Fruit fly (Drosophila melanogaster): ENCODE data around the gene Gba1a.
A peak's percentile ranks its signal among the peaks of the same experiment; 100 is the strongest.

Gene Gba1a

DNA sequence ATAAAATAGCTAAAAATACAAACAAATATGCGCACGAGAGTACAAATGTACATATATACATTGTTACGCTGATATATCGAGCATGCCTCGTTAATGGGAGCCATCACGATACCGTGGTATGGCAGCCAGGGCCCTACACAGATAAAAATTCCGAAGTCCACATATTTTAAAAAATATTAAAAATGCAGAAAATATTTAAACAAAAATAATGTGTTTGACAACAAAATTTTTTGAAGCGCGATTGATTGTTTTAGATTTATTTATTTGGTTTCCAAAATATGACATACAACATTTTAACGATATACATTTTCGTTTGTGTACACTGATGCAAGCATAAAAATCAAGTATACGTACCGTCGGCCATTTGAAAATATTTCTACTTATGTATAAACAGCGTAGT is 26.3 kb downstream of the Gba1a start (continued):
- no peak for TF ChIP-seq CG10565 (GFP tag; optimal IDR thresholded peaks at IDR 0.05)
- TF ChIP-seq dysf (GFP tag; IDR thresholded peaks at IDR 0.05): peak; percentile 87
- 0 out of 4 replicates have a peak, but pooled peaks have one; percentile 36 for TF ChIP-seq chinmo (GFP tag; IDR thresholded peaks at IDR 0.05; ENCODE audit: partially characterized antibody)
- no peak for TF ChIP-seq ewg (GFP tag; optimal IDR thresholded peaks at IDR 0.05)
- TF ChIP-seq CG6765 (GFP tag; optimal IDR thresholded peaks at IDR 0.05): peak; percentile 79
- TF ChIP-seq nerfin-1 (tag; optimal IDR thresholded peaks at IDR 0.05): no peak
- TF ChIP-seq CG3281 (GFP tag; optimal IDR thresholded peaks at IDR 0.05): peak; percentile 93
- peak; percentile 34 for TF ChIP-seq odd (GFP tag; optimal IDR thresholded peaks at IDR 0.05)
- peak; percentile 73 for TF ChIP-seq Side (GFP tag; optimal IDR thresholded peaks at IDR 0.05)
- peak; percentile 60 for TF ChIP-seq CG11247 (GFP tag; IDR thresholded peaks at IDR 0.05)
- TF ChIP-seq gcm (GFP tag; optimal IDR thresholded peaks at IDR 0.05): peak; percentile 52
- TF ChIP-seq CG18011 (GFP tag; optimal IDR thresholded peaks at IDR 0.05): peak; percentile 72
- TF ChIP-seq CG3995 (GFP tag; optimal IDR thresholded peaks at IDR 0.05): peak; percentile 51
- TF ChIP-seq chm (GFP tag; IDR thresholded peaks at IDR 0.05): peak; percentile 70; the same call in 1 of the 2 replicates
- peak; percentile 92 for TF ChIP-seq Dbx (GFP tag; IDR thresholded peaks at IDR 0.05)
- 0 out of 2 replicates have a peak, but pooled peaks have one; percentile 35 for TF ChIP-seq ara (GFP tag; IDR thresholded peaks at IDR 0.05)
- TF ChIP-seq slbo (GFP tag; IDR thresholded peaks at IDR 0.05): peak; percentile 92
- peak; percentile 64 for TF ChIP-seq CG18764 (GFP tag; optimal IDR thresholded peaks at IDR 0.05)
- peak; percentile 74 for TF ChIP-seq CG7987 (GFP tag; optimal IDR thresholded peaks at IDR 0.05)
- peak; percentile 77 for TF ChIP-seq klu (GFP tag; IDR thresholded peaks at IDR 0.05)
- no peak for TF ChIP-seq tna (GFP tag; IDR thresholded peaks at IDR 0.05; ENCODE audit: partially characterized antibody)
- TF ChIP-seq NK7.1 (GFP tag; optimal IDR thresholded peaks at IDR 0.05): peak; percentile 42
- 0 out of 2 replicates have a peak, but pooled peaks have one; percentile 35 for TF ChIP-seq bowl (GFP tag; IDR thresholded peaks at IDR 0.05)
- peak; percentile 45 to 86 for TF ChIP-seq Hr51 (GFP tag; optimal IDR thresholded peaks at IDR 0.05)
- TF ChIP-seq gfzf (GFP tag; optimal IDR thresholded peaks at IDR 0.05): no peak
- peak; percentile 66 for TF ChIP-seq CG16815 (GFP tag; optimal IDR thresholded peaks at IDR 0.05)
- peak; percentile 69 for TF ChIP-seq phol (tag; optimal IDR thresholded peaks at IDR 0.05)
- peak in 1 of 2 experiments; percentile 50 for TF ChIP-seq Eip74EF (GFP tag; optimal IDR thresholded peaks at IDR 0.05)
- TF ChIP-seq yki (optimal IDR thresholded peaks at IDR 0.05): no peak
- no peak for TF ChIP-seq kni (GFP tag; optimal IDR thresholded peaks at IDR 0.05)
- peak; percentile 13 for TF ChIP-seq CG8089 (GFP tag; optimal IDR thresholded peaks at IDR 0.05)
- peak; percentile 43; the same call in 1 of the 2 replicates for TF ChIP-seq CG6272 (GFP tag; IDR thresholded peaks at IDR 0.05)
- no peak for TF ChIP-seq Atf3 (GFP tag; optimal IDR thresholded peaks at IDR 0.05)
- TF ChIP-seq tio (GFP tag; optimal IDR thresholded peaks at IDR 0.05): peak; percentile 61
- TF ChIP-seq CG15696 (tag; optimal IDR thresholded peaks at IDR 0.05): peak; percentile 28
- peak; percentile 48 for TF ChIP-seq dm (GFP tag; optimal IDR thresholded peaks at IDR 0.05)
- peak; percentile 49 for TF ChIP-seq fd96Cb (tag; optimal IDR thresholded peaks at IDR 0.05)
- TF ChIP-seq CG31388 (GFP tag; optimal IDR thresholded peaks at IDR 0.05): no peak
- no peak for TF ChIP-seq Trl (optimal IDR thresholded peaks at IDR 0.05)
- peak; percentile 64 for TF ChIP-seq Trl (GFP tag; optimal IDR thresholded peaks at IDR 0.05)
- peak; percentile 60 for TF ChIP-seq Jarid2 (GFP tag; optimal IDR thresholded peaks at IDR 0.05)
- peak; percentile 75; the same call in 1 of the 2 replicates for TF ChIP-seq ham (GFP tag; IDR thresholded peaks at IDR 0.05)
- peak; percentile 65 for TF ChIP-seq CG6813 (GFP tag; optimal IDR thresholded peaks at IDR 0.05)
- TF ChIP-seq ssp (GFP tag; IDR thresholded peaks at IDR 0.05): peak; percentile 54
- peak; percentile 31 for TF ChIP-seq CG2116 (GFP tag; optimal IDR thresholded peaks at IDR 0.05)
- TF ChIP-seq pho (GFP tag; optimal IDR thresholded peaks at IDR 0.05): peak; percentile 78
- TF ChIP-seq prd (optimal IDR thresholded peaks at IDR 0.05): no peak
- TF ChIP-seq prd (GFP tag; IDR thresholded peaks at IDR 0.05): peak; percentile 78
- no peak for TF ChIP-seq aop (GFP tag; IDR thresholded peaks at IDR 0.05)
- TF ChIP-seq zfh2 (GFP tag; optimal IDR thresholded peaks at IDR 0.05): peak; percentile 86
- TF ChIP-seq Awh (GFP tag; IDR thresholded peaks at IDR 0.05): 0 out of 2 replicates have a peak, but pooled peaks have one; percentile 46
